Worm (Caenorhabditis elegans): Measurements from ENCODE around the gene Y19D10B.6.
"Not testable (repeated sequence)": the region's sequence is repeated elsewhere in the genome, so short reads cannot be mapped to it uniquely, and the experiment has no call there.

- TF ChIP-seq dao-5, W03F9.2, him-1 (tag; optimal IDR thresholded peaks at IDR 0.05): not testable (repeated sequence)
Measured at ce11 chrV:2330129-2330528, 9.2 kb upstream of the Y19D10B.6 start, which contains the start of gene pud-1.1.
